Worm (Caenorhabditis elegans) whole organism, young adult: ENCODE measurements around the gene EGAP2.2.

Experiments
- B0336.3 ChIP-seq: fragments of 200-800 bp; sonication (Bioruptor generic); IDR thresholded peaks from 2 replicates; pipeline ENCODE4 v1.3.6; 2022; ENCODE audit warnings: missing genetic modification characterization, missing compliant biosample characterization
- D2030.7 ChIP-seq: fragments of 200-800 bp; sonication (Bioruptor generic); IDR thresholded peaks from 2 replicates; pipeline ENCODE4 v1.3.6; 2022; ENCODE audit warnings: missing genetic modification reagents, missing genetic modification characterization, missing compliant biosample characterization
- F10E7.11 ChIP-seq: sonication (generic microtip); optimal IDR thresholded peaks from 2 replicates; lab custom pipeline; 2017; ENCODE audit warnings: mild to moderate bottlenecking, missing genetic modification characterization, moderate library complexity, missing compliant biosample characterization
- F22D6.2 ChIP-seq: sonication (generic microtip); optimal IDR thresholded peaks from 2 replicates; lab custom pipeline; 2016; ENCODE audit warnings: mild to moderate bottlenecking, missing genetic modification characterization, missing compliant biosample characterization
- F39B2.1 ChIP-seq: fragments of 200-800 bp; sonication (Bioruptor generic); IDR thresholded peaks from 2 replicates; pipeline ENCODE4 v1.3.6; 2022; ENCODE audit warnings: missing genetic modification reagents, missing genetic modification characterization, missing compliant biosample characterization
- F49E8.2 ChIP-seq: sonication (generic microtip); optimal IDR thresholded peaks from 3 replicates; lab custom pipeline; 2017; ENCODE audit warnings: missing genetic modification characterization, mild to moderate bottlenecking, missing compliant biosample characterization, antibody characterized with exemption, moderate library complexity; ENCODE audit not compliant: insufficient read depth
- F52B5.7 ChIP-seq: sonication (generic microtip); optimal IDR thresholded peaks from 2 replicates; lab custom pipeline; 2016; ENCODE audit warnings: mild to moderate bottlenecking, missing genetic modification characterization, missing compliant biosample characterization
- F57A8.1 ChIP-seq: fragments of 200-800 bp; sonication (Bioruptor generic); optimal IDR thresholded peaks from 2 replicates; lab custom pipeline; 2018; ENCODE audit warnings: mild to moderate bottlenecking, missing genetic modification characterization, moderate library complexity, missing compliant biosample characterization
- F57C9.4 ChIP-seq: sonication (generic microtip); optimal IDR thresholded peaks from 2 replicates; lab custom pipeline; 2017; ENCODE audit warnings: mild to moderate bottlenecking, missing genetic modification characterization, missing compliant biosample characterization
- K12H6.12 ChIP-seq: fragments of 200-800 bp; sonication (Bioruptor generic); optimal IDR thresholded peaks from 2 replicates; lab custom pipeline; 2018; ENCODE audit warnings: mild to moderate bottlenecking, missing genetic modification characterization, missing compliant biosample characterization
- T07F8.4 ChIP-seq: sonication (generic microtip); optimal IDR thresholded peaks from 2 replicates; lab custom pipeline; 2016; ENCODE audit warnings: mild to moderate bottlenecking, missing genetic modification characterization, moderate library complexity, missing compliant biosample characterization
- Y53F4B.3 ChIP-seq: fragments of 200-800 bp; sonication (Bioruptor generic); IDR thresholded peaks from 2 replicates; pipeline ENCODE4 v1.3.6; 2022; ENCODE audit warnings: missing genetic modification reagents, missing genetic modification characterization, missing compliant biosample characterization
- Y53G8AR.9 ChIP-seq: fragments of 200-800 bp; sonication (Bioruptor generic); conservative IDR thresholded peaks from 2 replicates; pipeline ENCODE4 v1.3.6; 2022; ENCODE audit warnings: missing genetic modification reagents, missing genetic modification characterization, missing compliant biosample characterization
- Y67H2A.10 ChIP-seq: fragments of 200-800 bp; sonication (Bioruptor generic); conservative IDR thresholded peaks from 2 replicates; pipeline ENCODE4 v1.3.6; 2022; ENCODE audit warnings: missing genetic modification reagents, missing genetic modification characterization, missing compliant biosample characterization
- atf-7 ChIP-seq: sonication (generic microtip); optimal IDR thresholded peaks from 2 replicates; lab custom pipeline; 2017; ENCODE audit warnings: mild to moderate bottlenecking, missing genetic modification characterization, missing compliant biosample characterization
- cebp-1 ChIP-seq, 2 experiments: fragments of 200-800 bp in 1 of 2; sonication (Bioruptor generic) in 1 of 2; sonication (generic microtip) in 1 of 2; IDR thresholded peaks in 1 of 2; optimal IDR thresholded peaks in 1 of 2; 2 replicates each; pipeline versions ENCODE4 v1.3.6 to Lab custom; 2017 to 2022; ENCODE audit warnings: missing compliant biosample characterization in 2 of 2, missing genetic modification characterization in 2 of 2, mild to moderate bottlenecking in 1 of 2, missing genetic modification reagents in 1 of 2, moderate library complexity in 1 of 2
- cebp-2 ChIP-seq: fragments of 200-800 bp; sonication (Bioruptor generic); IDR thresholded peaks from 2 replicates; pipeline ENCODE4 v1.3.6; 2022; ENCODE audit warnings: missing genetic modification characterization, missing compliant biosample characterization
- ceh-100 ChIP-seq: fragments of 200-800 bp; sonication (Bioruptor generic); IDR thresholded peaks from 2 replicates; pipeline ENCODE4 v1.3.6; 2022; ENCODE audit warnings: missing genetic modification reagents, missing genetic modification characterization, missing compliant biosample characterization
- ceh-27 ChIP-seq: fragments of 200-800 bp; sonication (Bioruptor generic); optimal IDR thresholded peaks from 2 replicates; lab custom pipeline; 2018; ENCODE audit warnings: mild to moderate bottlenecking, missing genetic modification characterization, moderate library complexity, missing compliant biosample characterization
- ceh-40 ChIP-seq: fragments of 200-800 bp; sonication (Bioruptor generic); IDR thresholded peaks from 2 replicates; pipeline ENCODE4 v1.3.6; 2022; ENCODE audit warnings: missing genetic modification characterization, missing compliant biosample characterization
- die-1 ChIP-seq: sonication (generic microtip); optimal IDR thresholded peaks from 2 replicates; lab custom pipeline; 2016; ENCODE audit warnings: missing genotype, mild to moderate bottlenecking, missing genetic modification characterization, missing compliant biosample characterization
- dox-1 ChIP-seq: fragments of 200-800 bp; sonication (Bioruptor generic); IDR thresholded peaks from 2 replicates; pipeline ENCODE4 v1.3.6; 2022; ENCODE audit warnings: missing genetic modification reagents, missing genetic modification characterization, missing compliant biosample characterization
- dpl-1 ChIP-seq: fragments of 150-350 bp; optimal IDR thresholded peaks from 2 replicates; lab custom pipeline; 2014; ENCODE audit warnings: missing biosample characterization, missing genetic modification reagents, missing genetic modification characterization
- ekl-4 ChIP-seq: fragments of 200-800 bp; sonication (Bioruptor generic); IDR thresholded peaks from 2 replicates; pipeline ENCODE4 v1.3.6; 2022; ENCODE audit warnings: missing genetic modification reagents, missing genetic modification characterization, missing compliant biosample characterization
- fkh-3 ChIP-seq: sonication (generic microtip); optimal IDR thresholded peaks from 2 replicates; lab custom pipeline; 2016; ENCODE audit warnings: mild to moderate bottlenecking, missing genetic modification characterization, missing compliant biosample characterization
- gei-17 ChIP-seq: fragments of 200-800 bp; sonication (Bioruptor generic); optimal IDR thresholded peaks from 2 replicates; lab custom pipeline; 2018; ENCODE audit warnings: mild to moderate bottlenecking, missing genetic modification characterization, missing compliant biosample characterization
- let-526 ChIP-seq: fragments of 200-800 bp; sonication (Bioruptor generic); IDR thresholded peaks from 2 replicates; pipeline ENCODE4 v1.3.6; 2022; ENCODE audit warnings: missing genetic modification reagents, missing genetic modification characterization, missing compliant biosample characterization
- let-607 ChIP-seq, 2 experiments: fragments of 200-800 bp in 1 of 2; sonication (Bioruptor generic) in 1 of 2; sonication (generic microtip) in 1 of 2; optimal IDR thresholded peaks; 2 replicates each; lab custom pipeline; 2016 to 2018; ENCODE audit warnings: mild to moderate bottlenecking in 2 of 2, missing compliant biosample characterization in 2 of 2, missing genetic modification characterization in 2 of 2, moderate library complexity in 2 of 2, missing genotype in 1 of 2
- lir-1 ChIP-seq: fragments of 200-800 bp; sonication (Bioruptor generic); conservative IDR thresholded peaks from 2 replicates; pipeline ENCODE4 v1.3.6; 2022; ENCODE audit warnings: missing genetic modification reagents, missing genetic modification characterization, missing compliant biosample characterization
- madf-6 ChIP-seq: fragments of 200-800 bp; sonication (Bioruptor generic); IDR thresholded peaks from 2 replicates; pipeline ENCODE4 v1.3.6; 2022; ENCODE audit warnings: missing genetic modification reagents, missing genetic modification characterization, missing compliant biosample characterization
- madf-8 ChIP-seq: fragments of 200-800 bp; sonication (Bioruptor generic); conservative IDR thresholded peaks from 2 replicates; pipeline ENCODE4 v1.3.6; 2022; ENCODE audit warnings: missing genetic modification reagents, missing genetic modification characterization, missing compliant biosample characterization
- mcd-1 ChIP-seq: fragments of 200-800 bp; sonication (Bioruptor generic); IDR thresholded peaks from 2 replicates; pipeline ENCODE4 v1.3.6; 2022; ENCODE audit warnings: missing genetic modification reagents, missing genetic modification characterization, missing compliant biosample characterization
- nhr-80 ChIP-seq: sonication (generic microtip); optimal IDR thresholded peaks from 2 replicates; lab custom pipeline; 2016; ENCODE audit warnings: missing genetic modification characterization, missing compliant biosample characterization
- nhr-90 ChIP-seq: sonication (generic microtip); optimal IDR thresholded peaks from 2 replicates; lab custom pipeline; 2016; ENCODE audit warnings: missing genotype, mild to moderate bottlenecking, missing genetic modification characterization, missing compliant biosample characterization
- pbrm-1 ChIP-seq: fragments of 200-800 bp; sonication (Bioruptor generic); IDR thresholded peaks from 2 replicates; pipeline ENCODE4 v1.3.6; 2022; ENCODE audit warnings: missing genetic modification reagents, missing genetic modification characterization, missing compliant biosample characterization
- sea-2 ChIP-seq: fragments of 200-800 bp; sonication (Bioruptor generic); IDR thresholded peaks from 2 replicates; pipeline ENCODE4 v1.3.6; 2022; ENCODE audit warnings: missing genetic modification characterization, missing compliant biosample characterization
- somi-1 ChIP-seq: fragments of 200-800 bp; sonication (Bioruptor generic); optimal IDR thresholded peaks from 2 replicates; lab custom pipeline; 2018; ENCODE audit warnings: mild to moderate bottlenecking, missing genetic modification characterization, missing compliant biosample characterization
- tbx-9 ChIP-seq: sonication (generic microtip); optimal IDR thresholded peaks from 2 replicates; lab custom pipeline; 2016; ENCODE audit warnings: borderline replicate concordance, missing genetic modification characterization, inconsistent platforms, missing compliant biosample characterization
- tlf-1 ChIP-seq: fragments of 200-800 bp; sonication (Bioruptor generic); optimal IDR thresholded peaks from 2 replicates; lab custom pipeline; 2018; ENCODE audit warnings: mild to moderate bottlenecking, missing genetic modification characterization, missing compliant biosample characterization
- unc-130 ChIP-seq: sonication (generic microtip); optimal IDR thresholded peaks from 2 replicates; lab custom pipeline; 2016; ENCODE audit warnings: missing genetic modification reagents, missing genetic modification characterization, missing compliant biosample characterization
- xnd-1 ChIP-seq: sonication (generic microtip); optimal IDR thresholded peaks from 2 replicates; lab custom pipeline; 2016; ENCODE audit warnings: missing genotype, missing genetic modification reagents, missing genetic modification characterization, missing compliant biosample characterization
- ztf-18 ChIP-seq: sonication (generic microtip); optimal IDR thresholded peaks from 2 replicates; lab custom pipeline; 2016; ENCODE audit warnings: missing genotype, mild to moderate bottlenecking, missing genetic modification characterization, missing compliant biosample characterization
- ztf-22 ChIP-seq: fragments of 200-800 bp; sonication (Bioruptor generic); optimal IDR thresholded peaks from 2 replicates; lab custom pipeline; 2018; ENCODE audit warnings: mild to moderate bottlenecking, missing genetic modification characterization, moderate library complexity, missing compliant biosample characterization
- ztf-6 ChIP-seq: fragments of 200-800 bp; sonication (Bioruptor generic); IDR thresholded peaks from 2 replicates; pipeline ENCODE4 v1.3.6; 2022; ENCODE audit warnings: missing genetic modification reagents, missing genetic modification characterization, missing compliant biosample characterization

The EGAP2.2 gene

DNA sequence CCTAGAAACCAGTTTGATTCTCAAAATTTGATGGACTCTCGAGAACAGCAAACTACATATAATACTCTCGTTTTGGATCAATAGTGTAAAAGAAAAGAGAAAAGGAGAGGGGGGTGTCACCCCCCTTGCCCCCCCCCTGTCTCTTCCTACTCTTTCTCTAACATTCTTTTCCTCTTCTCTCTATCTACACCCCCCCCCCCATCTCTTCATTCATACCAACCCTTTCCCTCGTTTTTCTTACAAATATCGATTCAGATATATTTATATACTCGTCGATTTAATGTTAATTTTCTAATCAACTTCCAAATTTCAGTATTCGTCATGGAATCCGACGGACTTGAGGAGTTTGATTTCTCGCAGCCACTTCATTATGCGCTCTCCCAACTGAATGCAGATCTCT, 1.4 kb downstream of the EGAP2.2 start, which contains the start of gene EGAP2.1:
EGAP2.1 (plus strand) TSS at position 301 of the 400 bp plus-strand sequence.
- no peak for TF ChIP-seq atf-7 (tag; lab: Kevin White, UChicago)
- TF ChIP-seq K12H6.12, result no peak
- TF ChIP-seq unc-130 (GFP tag; lab: Kevin White, UChicago), result no peak
- TF ChIP-seq F10E7.11, result no peak
- no peak for TF ChIP-seq ceh-40 (GFP tag; lab: Robert Waterston, UW)
- TF ChIP-seq F49E8.2 (tag; lab: Kevin White, UChicago), result no peak
- no peak for TF ChIP-seq pbrm-1 (GFP tag; lab: Robert Waterston, UW)
- TF ChIP-seq ztf-22 (GFP tag; lab: Kevin White, UChicago), result no peak
- TF ChIP-seq F57A8.1 (GFP tag; lab: Kevin White, UChicago), result no peak
- no peak for TF ChIP-seq madf-8 (GFP tag; lab: Robert Waterston, UW)
- no peak for TF ChIP-seq cebp-2 (GFP tag; lab: Robert Waterston, UW)
- no peak for TF ChIP-seq ztf-6 (GFP tag; lab: Robert Waterston, UW)
- TF ChIP-seq somi-1 (GFP tag; lab: Kevin White, UChicago), result no peak
- TF ChIP-seq tlf-1 (GFP tag; lab: Kevin White, UChicago), result no peak
- no peak for TF ChIP-seq mcd-1 (GFP tag; lab: Robert Waterston, UW)
- TF ChIP-seq xnd-1, result no peak
- no peak for TF ChIP-seq B0336.3
- TF ChIP-seq F52B5.7 (tag; lab: Kevin White, UChicago), result no peak
- no peak for TF ChIP-seq die-1 (tag; lab: Kevin White, UChicago)
- no peak for TF ChIP-seq ztf-18

DNA sequence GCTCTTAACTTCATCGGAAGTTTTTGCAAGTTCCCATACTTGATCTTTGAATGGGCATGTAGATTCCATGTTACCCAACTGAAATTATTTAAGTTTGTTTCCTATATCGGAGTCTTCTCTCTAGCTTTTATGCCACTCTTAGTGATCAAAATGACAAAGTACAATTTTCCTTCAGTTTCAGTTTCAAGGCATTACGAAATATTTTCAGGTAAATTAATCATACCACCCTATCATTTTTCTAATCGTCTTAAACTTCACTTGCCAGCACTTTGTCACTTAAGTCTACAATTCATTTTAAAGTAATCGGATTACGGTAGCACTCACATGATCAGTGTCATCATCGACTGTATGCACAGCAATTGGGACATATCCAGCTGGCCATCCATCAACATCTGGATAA, 5.0 kb downstream of the EGAP2.2 start:
- no peak for TF ChIP-seq T07F8.4 (tag; lab: Kevin White, UChicago)
- no peak for TF ChIP-seq Y53G8AR.9
- TF ChIP-seq nhr-80 (tag; lab: Kevin White, UChicago), result peak; percentile 52
- no peak for TF ChIP-seq fkh-3 (tag; lab: Kevin White, UChicago)
- TF ChIP-seq cebp-1 (GFP tag; IDR thresholded peaks at IDR 0.05; lab: Robert Waterston, UW), result no peak
- peak; percentile 74 for TF ChIP-seq cebp-1 (tag; optimal IDR thresholded peaks at IDR 0.05; lab: Kevin White, UChicago)
- no peak for TF ChIP-seq let-607 (tag; optimal IDR thresholded peaks at IDR 0.05; lab: Kevin White, UChicago)
- TF ChIP-seq ekl-4, result no peak
- no peak for TF ChIP-seq F57C9.4
- TF ChIP-seq dpl-1 (GFP tag; lab: Kevin White, UChicago), result no peak
- TF ChIP-seq gei-17 (GFP tag; lab: Kevin White, UChicago), result no peak

DNA sequence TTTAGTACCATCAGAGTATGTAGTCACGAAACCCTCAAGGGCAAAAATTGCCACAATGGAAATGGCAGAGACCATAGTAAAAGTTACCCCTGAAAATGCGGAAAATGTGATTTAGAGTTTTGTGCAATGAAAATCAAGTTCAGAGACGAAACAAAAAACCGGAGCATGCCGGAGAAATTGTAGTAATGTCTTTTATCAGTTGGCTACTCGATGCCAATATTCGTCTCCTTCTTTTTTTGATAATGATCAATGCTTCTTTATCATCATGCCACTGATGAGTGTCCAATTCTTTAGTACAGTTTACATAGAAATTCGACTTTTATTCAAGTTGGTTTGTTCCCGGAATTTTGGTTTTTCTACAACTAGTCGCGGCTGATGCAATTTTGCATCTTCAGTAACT, 6.1 kb downstream of the EGAP2.2 start, which contains the start of gene pho-1:
pho-1 (minus strand) TSS at position 89 of the 400 bp plus-strand sequence.
- peak; percentile 66 for TF ChIP-seq nhr-80 (tag; lab: Kevin White, UChicago)
- no peak for TF ChIP-seq lir-1 (GFP tag; lab: Robert Waterston, UW)
- TF ChIP-seq dox-1 (GFP tag; lab: Robert Waterston, UW), result no peak

DNA sequence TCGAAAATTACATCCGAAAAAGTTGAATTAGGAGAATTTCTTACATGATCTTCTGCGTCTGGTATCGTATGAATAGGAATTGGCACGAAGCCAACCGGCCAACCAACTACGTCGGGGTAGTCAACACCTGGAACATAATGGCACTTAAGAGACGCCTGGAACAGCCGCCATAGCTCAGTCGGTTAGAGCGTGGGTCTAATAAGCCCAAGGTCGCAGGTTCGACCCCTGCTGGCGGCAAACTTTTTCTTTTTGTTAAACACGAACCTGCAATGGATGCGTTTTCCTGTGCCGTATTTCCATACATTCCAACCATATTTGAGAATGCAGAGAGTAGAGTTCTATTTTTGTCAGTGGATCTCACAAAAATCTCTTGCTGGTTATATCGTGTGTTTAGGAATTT, 8.0 kb downstream of the EGAP2.2 start:
- TF ChIP-seq F22D6.2 (tag; lab: Kevin White, UChicago), result no peak
- peak; percentile 54 for TF ChIP-seq D2030.7
- peak; percentile 29; the same call in 1 of the 2 replicates for TF ChIP-seq ceh-100 (GFP tag; lab: Robert Waterston, UW)
- peak; percentile 18 for TF ChIP-seq nhr-80 (tag; lab: Kevin White, UChicago)
- TF ChIP-seq sea-2, result no peak
- TF ChIP-seq madf-6 (GFP tag; lab: Robert Waterston, UW), result peak; percentile 52; the same call in 1 of the 2 replicates
- TF ChIP-seq ceh-27, result peak; percentile 0
- no peak for TF ChIP-seq F39B2.1 (GFP tag; lab: Robert Waterston, UW)
- TF ChIP-seq xnd-1, result no peak
- peak; percentile 4 for TF ChIP-seq ztf-18
- TF ChIP-seq F57A8.1 (GFP tag; lab: Kevin White, UChicago), result no peak
- no peak for TF ChIP-seq Y53F4B.3 (GFP tag; lab: Robert Waterston, UW)
- TF ChIP-seq let-526, result no peak
- no peak for TF ChIP-seq dpl-1 (GFP tag; lab: Kevin White, UChicago)
- no peak for TF ChIP-seq lir-1 (GFP tag; lab: Robert Waterston, UW)
- no peak for TF ChIP-seq tbx-9 (tag; lab: Kevin White, UChicago)
- TF ChIP-seq Y67H2A.10, result no peak
- TF ChIP-seq F57C9.4, result no peak
- TF ChIP-seq nhr-90 (tag; lab: Kevin White, UChicago), result peak; percentile 1
